In the genomic region with DNA sequence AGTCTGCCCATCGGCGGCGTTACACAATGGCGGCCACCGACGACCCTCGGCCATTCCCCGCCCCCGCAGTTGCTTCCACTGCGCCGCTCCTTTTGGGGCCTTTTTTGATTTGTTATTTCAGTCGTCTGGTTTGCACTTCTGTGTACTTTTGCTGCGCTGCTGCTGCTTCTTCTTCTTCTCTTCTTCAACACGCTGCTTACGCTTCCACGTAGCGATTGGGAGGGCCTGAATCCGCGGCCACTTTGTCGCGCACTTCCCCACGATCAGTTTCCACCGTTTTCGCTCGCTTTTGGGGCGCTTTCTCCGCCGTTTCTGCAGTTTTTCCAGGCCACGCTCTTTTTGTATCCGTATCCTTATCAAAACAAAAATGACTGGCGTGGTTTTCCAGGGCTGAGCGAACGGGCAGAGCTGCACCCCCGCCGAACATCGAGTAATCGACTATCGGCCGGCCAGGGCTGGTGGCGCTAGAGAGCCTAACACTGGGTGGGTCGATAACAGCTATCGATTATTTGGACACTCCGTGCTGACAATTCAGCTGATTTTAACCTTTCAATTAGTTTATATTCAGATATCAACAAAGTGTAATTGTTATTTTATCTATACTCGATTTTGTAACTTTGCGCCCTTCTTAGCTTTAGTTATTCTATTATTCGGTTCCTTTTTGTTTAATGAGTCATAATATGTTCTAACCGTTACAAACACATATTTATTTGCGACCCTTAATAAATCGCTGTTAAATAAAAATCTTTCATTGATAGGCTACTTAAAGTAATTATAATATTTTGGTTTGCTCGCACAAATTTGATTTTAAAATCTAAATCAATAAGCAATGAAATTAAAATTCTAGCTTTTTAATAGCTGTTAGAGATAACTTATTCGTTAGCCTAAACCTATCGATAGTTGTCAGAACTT, we compare ENCODE assay signal across 4 fruit fly cellular contexts.
TF ChIP-seq lines count a peak whose summit lies in the region.

A gene (minus strand): TSS at position 432 of the 912 bp plus-strand sequence.
A gene (plus strand): TSS at position 894 of the 912 bp plus-strand sequence.

TF ChIP-seq in whole organism, adult, 20 proteins besides CTCF, POLR2A, EP300 and RAD21 (continued from another document):
- TF ChIP-seq CG33017 (tag; optimal IDR thresholded peaks at IDR 0.05; lab: Kevin White, UChicago) (no peak), Hr96 (GFP tag; optimal IDR thresholded peaks at IDR 0.05; lab: Kevin White, UChicago) (peak; percentile 66), pad (GFP tag; optimal IDR thresholded peaks at IDR 0.05; lab: Kevin White, UChicago) (peak; percentile 36), CG12768 (GFP tag; optimal IDR thresholded peaks at IDR 0.05; lab: Kevin White, UChicago) (peak; percentile 11), Clk (GFP tag; optimal IDR thresholded peaks at IDR 0.05; lab: Kevin White, UChicago) (peak; percentile 65)

TF ChIP-seq in whole organism, embryonic, 481 proteins besides CTCF, POLR2A, EP300 and RAD21 (continued from another document and continues in another):
- TF ChIP-seq CG8478 (optimal IDR thresholded peaks at IDR 0.05; lab: Kevin White, UChicago): no peak
- peak; percentile 17 for TF ChIP-seq fu2 (GFP tag; optimal IDR thresholded peaks at IDR 0.05; lab: Kevin White, UChicago)
- no peak for TF ChIP-seq CG2199 (GFP tag; IDR thresholded peaks at IDR 0.05; lab: Robert Waterston, UW)
- peak; percentile 36; the same call in 1 of the 2 replicates for TF ChIP-seq NFAT (GFP tag; IDR thresholded peaks at IDR 0.05; lab: Robert Waterston, UW)
- TF ChIP-seq CG10462 (GFP tag; optimal IDR thresholded peaks at IDR 0.05; lab: Kevin White, UChicago): no peak
- no peak for TF ChIP-seq CG7271 (tag; optimal IDR thresholded peaks at IDR 0.05; lab: Kevin White, UChicago)
- peak; percentile 77 for TF ChIP-seq CG15514 (GFP tag; optimal IDR thresholded peaks at IDR 0.05; lab: Kevin White, UChicago)
- TF ChIP-seq CG10321 (GFP tag; IDR thresholded peaks at IDR 0.05; lab: Robert Waterston, UW): no peak
- TF ChIP-seq corto (GFP tag; optimal IDR thresholded peaks at IDR 0.05; lab: Kevin White, UChicago): no peak
- no peak for TF ChIP-seq CG15269 (tag; optimal IDR thresholded peaks at IDR 0.05; lab: Kevin White, UChicago)
- peak; percentile 20 for TF ChIP-seq CG12104 (GFP tag; optimal IDR thresholded peaks at IDR 0.05; lab: Kevin White, UChicago)
- no peak for TF ChIP-seq slp2 (GFP tag; optimal IDR thresholded peaks at IDR 0.05; lab: Kevin White, UChicago)
- peak; percentile 26 for TF ChIP-seq tin (GFP tag; optimal IDR thresholded peaks at IDR 0.05; lab: Kevin White, UChicago)
- peak; percentile 41 for TF ChIP-seq Ptx1 (GFP tag; IDR thresholded peaks at IDR 0.05; lab: Robert Waterston, UW)
- TF ChIP-seq CG12659 (GFP tag; optimal IDR thresholded peaks at IDR 0.05; lab: Kevin White, UChicago): peak; percentile 72
- no peak for TF ChIP-seq TFAM (GFP tag; optimal IDR thresholded peaks at IDR 0.05; lab: Kevin White, UChicago)
- TF ChIP-seq Xbp1 (GFP tag; optimal IDR thresholded peaks at IDR 0.05; lab: Kevin White, UChicago): peak; percentile 53
- TF ChIP-seq Sin3A (optimal IDR thresholded peaks at IDR 0.05; lab: Kevin White, UChicago): peak; percentile 55
- peak; percentile 39 for TF ChIP-seq lmd (GFP tag; IDR thresholded peaks at IDR 0.05; lab: Robert Waterston, UW)
- TF ChIP-seq CG12769 (tag; optimal IDR thresholded peaks at IDR 0.05; lab: Kevin White, UChicago): no peak
- peak; percentile 78; the same call in 2 of the 3 replicates for TF ChIP-seq CG11456 (GFP tag; IDR thresholded peaks at IDR 0.05; lab: Robert Waterston, UW)
- no peak for TF ChIP-seq CG5245 (GFP tag; optimal IDR thresholded peaks at IDR 0.05; lab: Kevin White, UChicago)
- peak; percentile 32 for TF ChIP-seq CG3838 (GFP tag; optimal IDR thresholded peaks at IDR 0.05; lab: Kevin White, UChicago)
- no peak for TF ChIP-seq fd96Cb (tag; optimal IDR thresholded peaks at IDR 0.05; lab: Kevin White, UChicago)
- TF ChIP-seq sr (GFP tag; IDR thresholded peaks at IDR 0.05; lab: Robert Waterston, UW): 0 out of 3 replicates have a peak, but pooled peaks have one; percentile 30
- TF ChIP-seq Fer1 (GFP tag; optimal IDR thresholded peaks at IDR 0.05; lab: Kevin White, UChicago): peak; percentile 54
- TF ChIP-seq CG14965 (GFP tag; optimal IDR thresholded peaks at IDR 0.05; lab: Kevin White, UChicago; ENCODE audit: borderline replicate concordance): no peak
- no peak for TF ChIP-seq ash1 (GFP tag; optimal IDR thresholded peaks at IDR 0.05; lab: Kevin White, UChicago)
- peak; percentile 10 for TF ChIP-seq gfzf (GFP tag; optimal IDR thresholded peaks at IDR 0.05; lab: Kevin White, UChicago)
- peak; percentile 87 for TF ChIP-seq CG16813 (GFP tag; IDR thresholded peaks at IDR 0.05; lab: Robert Waterston, UW; ENCODE audit: partially characterized antibody)
- no peak for TF ChIP-seq Dek (tag; optimal IDR thresholded peaks at IDR 0.05; lab: Kevin White, UChicago)
- TF ChIP-seq ttk (GFP tag; IDR thresholded peaks at IDR 0.05; lab: Robert Waterston, UW): no peak
- TF ChIP-seq zen2 (GFP tag; IDR thresholded peaks at IDR 0.05; lab: Robert Waterston, UW; ENCODE audit: partially characterized antibody): peak; percentile 58
- no peak for TF ChIP-seq abd-A (tag; optimal IDR thresholded peaks at IDR 0.05; lab: Kevin White, UChicago)
- TF ChIP-seq da (GFP tag; optimal IDR thresholded peaks at IDR 0.05; lab: Kevin White, UChicago): no peak
- TF ChIP-seq CG4328 (GFP tag; optimal IDR thresholded peaks at IDR 0.05; lab: Kevin White, UChicago): no peak
- TF ChIP-seq CG12071 (GFP tag; optimal IDR thresholded peaks at IDR 0.05; lab: Kevin White, UChicago): no peak
- TF ChIP-seq Dp (GFP tag; optimal IDR thresholded peaks at IDR 0.05; lab: Kevin White, UChicago): peak; percentile 33

TF ChIP-seq in whole organism, prepupa, 60 proteins besides CTCF, POLR2A, EP300 and RAD21 (continued from another document):
- TF ChIP-seq Ets96B (tag; optimal IDR thresholded peaks at IDR 0.05; lab: Kevin White, UChicago) (no peak), CG31627 (GFP tag; optimal IDR thresholded peaks at IDR 0.05; lab: Kevin White, UChicago) (peak; percentile 57), CG10631 (GFP tag; optimal IDR thresholded peaks at IDR 0.05; lab: Kevin White, UChicago) (no peak), CG3919 (GFP tag; optimal IDR thresholded peaks at IDR 0.05; lab: Kevin White, UChicago) (no peak), Lpt (GFP tag; optimal IDR thresholded peaks at IDR 0.05; lab: Kevin White, UChicago) (no peak), CG7368 (GFP tag; optimal IDR thresholded peaks at IDR 0.05; lab: Kevin White, UChicago) (no peak), salr (GFP tag; optimal IDR thresholded peaks at IDR 0.05; lab: Kevin White, UChicago) (no peak), CG16779 (tag; optimal IDR thresholded peaks at IDR 0.05; lab: Kevin White, UChicago) (no peak), CG9139 (GFP tag; optimal IDR thresholded peaks at IDR 0.05; lab: Kevin White, UChicago) (no peak), dsx (GFP tag; optimal IDR thresholded peaks at IDR 0.05; lab: Kevin White, UChicago; ENCODE audit: poor library complexity, severe bottlenecking) (no peak), topi (GFP tag; optimal IDR thresholded peaks at IDR 0.05; lab: Kevin White, UChicago) (no peak), CG6163 (GFP tag; IDR thresholded peaks at IDR 0.05; lab: Robert Waterston, UW) (peak; percentile 26; the same call in 1 of the 3 replicates), achi (GFP tag; optimal IDR thresholded peaks at IDR 0.05; lab: Kevin White, UChicago) (peak; percentile 16), fd85E (GFP tag; optimal IDR thresholded peaks at IDR 0.05; lab: Kevin White, UChicago) (no peak), Gug (GFP tag; IDR thresholded peaks at IDR 0.05; lab: Robert Waterston, UW) (no peak), Hr39 (GFP tag; optimal IDR thresholded peaks at IDR 0.05; lab: Kevin White, UChicago) (peak; percentile 45), Blimp-1 (GFP tag; optimal IDR thresholded peaks at IDR 0.05; lab: Kevin White, UChicago) (no peak), CG11762 (GFP tag; optimal IDR thresholded peaks at IDR 0.05; lab: Kevin White, UChicago; ENCODE audit: insufficient read depth) (no peak), Eip93F (GFP tag; optimal IDR thresholded peaks at IDR 0.05; lab: Kevin White, UChicago) (no peak), CG6792 (GFP tag; optimal IDR thresholded peaks at IDR 0.05; lab: Kevin White, UChicago) (peak; percentile 30), CG11294 (GFP tag; IDR thresholded peaks at IDR 0.05; lab: Robert Waterston, UW) (no peak), CG6808 (GFP tag; optimal IDR thresholded peaks at IDR 0.05; lab: Kevin White, UChicago) (no peak), Hr4 (GFP tag; optimal IDR thresholded peaks at IDR 0.05; lab: Kevin White, UChicago) (peak; percentile 44), CG6276 (GFP tag; optimal IDR thresholded peaks at IDR 0.05; lab: Kevin White, UChicago) (no peak), spab (GFP tag; optimal IDR thresholded peaks at IDR 0.05; lab: Kevin White, UChicago) (no peak), svp (GFP tag; lab: Kevin White, UChicago) (no peak), CG32006 (GFP tag; optimal IDR thresholded peaks at IDR 0.05; lab: Kevin White, UChicago) (no peak), ss (GFP tag; optimal IDR thresholded peaks at IDR 0.05; lab: Kevin White, UChicago) (no peak), CG11902 (GFP tag; optimal IDR thresholded peaks at IDR 0.05; lab: Kevin White, UChicago) (peak; percentile 12), Hr38 (GFP tag; optimal IDR thresholded peaks at IDR 0.05; lab: Kevin White, UChicago) (no peak), CG15336 (GFP tag; IDR thresholded peaks at IDR 0.05; lab: Robert Waterston, UW) (no peak), Ets21C (GFP tag; optimal IDR thresholded peaks at IDR 0.05; lab: Kevin White, UChicago) (no peak), CG4318 (GFP tag; optimal IDR thresholded peaks at IDR 0.05; lab: Kevin White, UChicago) (no peak), dac (GFP tag; optimal IDR thresholded peaks at IDR 0.05; lab: Kevin White, UChicago) (no peak), Smox (GFP tag; optimal IDR thresholded peaks at IDR 0.05; lab: Kevin White, UChicago) (no peak), CG8319 (GFP tag; optimal IDR thresholded peaks at IDR 0.05; lab: Kevin White, UChicago) (no peak), cyc (GFP tag; optimal IDR thresholded peaks at IDR 0.05; lab: Kevin White, UChicago) (no peak), acj6 (GFP tag; optimal IDR thresholded peaks at IDR 0.05; lab: Kevin White, UChicago) (no peak), vri (GFP tag; optimal IDR thresholded peaks at IDR 0.05; lab: Kevin White, UChicago) (no peak), Sox15 (GFP tag; optimal IDR thresholded peaks at IDR 0.05; lab: Kevin White, UChicago) (no peak), net (GFP tag; optimal IDR thresholded peaks at IDR 0.05; lab: Kevin White, UChicago) (no peak), CG6854 (GFP tag; optimal IDR thresholded peaks at IDR 0.05; lab: Kevin White, UChicago) (peak; percentile 31), CG3032 (tag; optimal IDR thresholded peaks at IDR 0.05; lab: Kevin White, UChicago) (no peak)
TF ChIP-seq in whole organism, prepupa: peak in this region for 15.

TF ChIP-seq in whole organism, wandering third instar larva, 38 proteins besides CTCF, POLR2A, EP300 and RAD21 (continued from another document):
- no peak for TF ChIP-seq usp (GFP tag; optimal IDR thresholded peaks at IDR 0.05; lab: Kevin White, UChicago)
- TF ChIP-seq brk (GFP tag; optimal IDR thresholded peaks at IDR 0.05; lab: Kevin White, UChicago): no peak
- TF ChIP-seq dmrt93B (GFP tag; optimal IDR thresholded peaks at IDR 0.05; lab: Kevin White, UChicago): no peak
- TF ChIP-seq Vsx2 (GFP tag; optimal IDR thresholded peaks at IDR 0.05; lab: Kevin White, UChicago; ENCODE audit: partially characterized antibody): no peak
- peak; percentile 82 for TF ChIP-seq woc (GFP tag; optimal IDR thresholded peaks at IDR 0.05; lab: Kevin White, UChicago)
- TF ChIP-seq Hr83 (GFP tag; optimal IDR thresholded peaks at IDR 0.05; lab: Kevin White, UChicago; ENCODE audit: poor library complexity, severe bottlenecking): peak; percentile 91
- no peak for TF ChIP-seq GATAd (GFP tag; optimal IDR thresholded peaks at IDR 0.05; lab: Kevin White, UChicago)
- TF ChIP-seq Rel (GFP tag; optimal IDR thresholded peaks at IDR 0.05; lab: Kevin White, UChicago): no peak
- peak; percentile 73 for TF ChIP-seq Rel (tag; optimal IDR thresholded peaks at IDR 0.05; lab: Kevin White, UChicago)
- no peak for TF ChIP-seq sage (GFP tag; optimal IDR thresholded peaks at IDR 0.05; lab: Kevin White, UChicago)
- no peak for TF ChIP-seq Mio (GFP tag; optimal IDR thresholded peaks at IDR 0.05; lab: Kevin White, UChicago)
- TF ChIP-seq Abd-B (GFP tag; optimal IDR thresholded peaks at IDR 0.05; lab: Kevin White, UChicago): no peak
- TF ChIP-seq fru (GFP tag; optimal IDR thresholded peaks at IDR 0.05; lab: Kevin White, UChicago): peak; percentile 26
- TF ChIP-seq Myc (optimal IDR thresholded peaks at IDR 0.05; lab: Kevin White, UChicago): peak; percentile 87
- TF ChIP-seq sv (GFP tag; optimal IDR thresholded peaks at IDR 0.05; lab: Kevin White, UChicago): no peak
- TF ChIP-seq ey (GFP tag; optimal IDR thresholded peaks at IDR 0.05; lab: Kevin White, UChicago): peak; percentile 21
- no peak for TF ChIP-seq br (GFP tag; optimal IDR thresholded peaks at IDR 0.05; lab: Kevin White, UChicago)
